Fruit fly (Drosophila melanogaster) whole organism, adult: Measurements from ENCODE around the gene koko.

Experiments
- CG12768 ChIP-seq: fragments of 200-800 bp; sonication (Bioruptor generic); optimal IDR thresholded peaks from 2 replicates; lab custom pipeline; 2017; ENCODE audit warnings: missing biosample characterization, missing genetic modification characterization, mild to moderate bottlenecking, moderate library complexity, missing genetic modification reagents
- CG33017 ChIP-seq: fragments of 200-800 bp; sonication (Bioruptor generic); optimal IDR thresholded peaks from 2 replicates; lab custom pipeline; 2018; ENCODE audit warnings: missing biosample characterization, mild to moderate bottlenecking, missing genetic modification characterization, moderate library complexity
- CG5204 ChIP-seq: fragments of 200-800 bp; sonication (Bioruptor generic); optimal IDR thresholded peaks from 2 replicates; lab custom pipeline; 2016; ENCODE audit warnings: missing biosample characterization, missing genetic modification characterization
- CG7101 ChIP-seq: fragments of 200-800 bp; sonication (Bioruptor generic); optimal IDR thresholded peaks from 2 replicates; lab custom pipeline; 2018; ENCODE audit warnings: missing biosample characterization, mild to moderate bottlenecking, missing genetic modification characterization, moderate library complexity
- Clk ChIP-seq: fragments of 200-800 bp; sonication (Bioruptor generic); optimal IDR thresholded peaks from 2 replicates; lab custom pipeline; 2017; ENCODE audit warnings: missing biosample characterization, missing genetic modification characterization
- bab1 ChIP-seq: fragments of 200-800 bp; sonication (Bioruptor generic); optimal IDR thresholded peaks from 3 replicates; lab custom pipeline; 2019; ENCODE audit warnings: missing biosample characterization, mild to moderate bottlenecking, missing genetic modification characterization, moderate library complexity
- cnc ChIP-seq, 2 experiments: fragments of >200 bp; optimal IDR thresholded peaks; 2 replicates each; lab custom pipeline; 2017
- kay ChIP-seq: fragments of 200-800 bp; sonication (Bioruptor generic); peaks from one replicate; lab custom pipeline; 2016; ENCODE audit warnings: missing biosample characterization, missing genetic modification characterization, borderline replicate concordance

DNA sequence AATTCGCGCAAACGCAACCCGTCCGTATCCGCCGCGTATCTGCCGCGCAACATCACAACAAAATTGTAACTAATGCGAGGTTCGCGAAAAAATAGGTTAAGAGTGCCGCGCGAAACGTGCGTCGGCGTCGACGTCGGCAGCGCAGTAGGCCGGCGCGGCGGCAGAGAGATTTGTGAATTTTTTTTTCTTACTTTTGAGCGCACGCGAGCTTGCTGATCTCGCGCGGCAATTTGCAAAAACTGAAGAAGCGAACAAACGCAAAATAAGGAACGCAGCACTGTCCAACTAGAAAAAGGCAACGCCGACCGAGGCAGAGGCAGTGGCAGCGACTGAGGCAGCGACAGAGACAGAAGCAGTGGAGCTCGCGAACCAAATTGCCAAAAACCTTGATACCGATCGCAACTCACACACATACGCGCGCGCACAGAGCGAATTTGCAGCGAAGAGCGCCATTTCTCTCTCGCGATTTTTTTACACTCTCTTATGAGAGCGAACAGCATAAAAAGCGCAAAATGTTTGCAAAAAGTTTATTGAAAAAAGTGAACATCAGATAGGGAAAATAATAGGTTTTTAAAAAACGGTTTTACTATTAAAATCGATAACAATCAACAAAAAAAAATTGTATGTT lies 44.4 kb downstream of the koko start:
- TF ChIP-seq CG33017 (tag; lab: Kevin White, UChicago) (no peak), bab1 (no peak), CG12768 (GFP tag; lab: Kevin White, UChicago) (no peak), CG5204 (GFP tag; lab: Kevin White, UChicago) (no peak), kay (GFP tag; lab: Kevin White, UChicago) (no peak), cnc (optimal IDR thresholded peaks at IDR 0.05; lab: Kevin White, UChicago) (no peak), Clk (GFP tag; lab: Kevin White, UChicago) (no peak), CG7101 (tag; lab: Kevin White, UChicago) (no peak)
